Worm (Caenorhabditis elegans): ENCODE measurements around the gene npr-11.

ce11 chrX:1293471-1293870 lies 38.0 kb upstream of the npr-11 start:
- TF ChIP-seq ets-7 (tag; optimal IDR thresholded peaks at IDR 0.05) (no peak), ama-1 (optimal IDR thresholded peaks at IDR 0.05) (no peak), ceh-36 (tag; optimal IDR thresholded peaks at IDR 0.05) (no peak), tra-4 (tag; optimal IDR thresholded peaks at IDR 0.05) (no peak), B0310.2 (tag; optimal IDR thresholded peaks at IDR 0.05) (no peak), hnd-1 (tag; optimal IDR thresholded peaks at IDR 0.05) (no peak), scrt-1 (GFP tag; IDR thresholded peaks at IDR 0.05) (no peak), F13C5.2 (tag; optimal IDR thresholded peaks at IDR 0.05) (no peak)

Measured in whole organism, early embryonic.